Worm (Caenorhabditis elegans) whole organism, early embryonic: Measurements from ENCODE around the gene T14B4.19.

Experiments used
- B0310.2 ChIP-seq: sonication (generic microtip); optimal IDR thresholded peaks from 2 replicates; lab custom pipeline; 2016; ENCODE audit warnings: mild to moderate bottlenecking, missing genetic modification characterization, missing compliant biosample characterization
- F13C5.2 ChIP-seq: sonication (generic microtip); optimal IDR thresholded peaks from 2 replicates; lab custom pipeline; 2017; ENCODE audit warnings: mild to moderate bottlenecking, missing genetic modification characterization, inconsistent platforms, missing compliant biosample characterization
- aly-1 ChIP-seq: sonication (generic microtip); optimal IDR thresholded peaks from 2 replicates; lab custom pipeline; 2016; ENCODE audit warnings: missing genetic modification characterization, missing compliant biosample characterization
- ama-1 ChIP-seq: fragments of 150-350 bp; optimal IDR thresholded peaks from 2 replicates; lab custom pipeline; 2014
- ceh-13 ChIP-seq: fragments of 200-800 bp; sonication (Bioruptor generic); optimal IDR thresholded peaks from 2 replicates; lab custom pipeline; 2018; ENCODE audit warnings: mild to moderate bottlenecking, missing genetic modification characterization, missing compliant biosample characterization
- ceh-36 ChIP-seq: sonication (generic microtip); optimal IDR thresholded peaks from 2 replicates; lab custom pipeline; 2016; ENCODE audit warnings: missing genetic modification characterization, inconsistent platforms, missing compliant biosample characterization
- ets-7 ChIP-seq: sonication (generic microtip); optimal IDR thresholded peaks from 2 replicates; lab custom pipeline; 2016; ENCODE audit warnings: missing genotype, missing genetic modification characterization, missing compliant biosample characterization
- flt-1 ChIP-seq: fragments of 200-800 bp; sonication (Bioruptor generic); IDR thresholded peaks from 2 replicates; pipeline ENCODE4 v1.3.6; 2022; ENCODE audit warnings: missing genetic modification characterization, missing compliant biosample characterization
- hmbx-1 ChIP-seq: sonication (generic microtip); optimal IDR thresholded peaks from 2 replicates; lab custom pipeline; 2016; ENCODE audit warnings: mild to moderate bottlenecking, missing genetic modification characterization, missing compliant biosample characterization
- hmg-4 ChIP-seq: fragments of 200-800 bp; sonication (Bioruptor generic); optimal IDR thresholded peaks from 2 replicates; lab custom pipeline; 2018; ENCODE audit warnings: mild to moderate bottlenecking, missing genetic modification characterization, missing compliant biosample characterization
- hnd-1 ChIP-seq: sonication (generic microtip); optimal IDR thresholded peaks from 2 replicates; lab custom pipeline; 2016; ENCODE audit warnings: missing genetic modification characterization, missing compliant biosample characterization
- pes-1 ChIP-seq: fragments of 200-800 bp; sonication (Bioruptor generic); IDR thresholded peaks from 2 replicates; pipeline ENCODE4 v1.3.6; 2022; ENCODE audit warnings: missing genetic modification reagents, missing genetic modification characterization, missing compliant biosample characterization
- scrt-1 ChIP-seq: fragments of 200-800 bp; sonication (Bioruptor generic); IDR thresholded peaks from 2 replicates; pipeline ENCODE4 v1.3.6; 2022; ENCODE audit warnings: missing genetic modification characterization, missing compliant biosample characterization
- sea-1 ChIP-seq: fragments of 200-800 bp; sonication (Bioruptor generic); conservative IDR thresholded peaks from 2 replicates; pipeline ENCODE4 v1.3.6; 2022; ENCODE audit warnings: missing genetic modification characterization, missing compliant biosample characterization
- tbx-11 ChIP-seq: fragments of 200-800 bp; sonication (Bioruptor generic); IDR thresholded peaks from 2 replicates; pipeline ENCODE4 v1.3.6; 2022; ENCODE audit warnings: missing genetic modification characterization, missing compliant biosample characterization
- tbx-37 ChIP-seq: fragments of 200-800 bp; sonication (Bioruptor generic); conservative IDR thresholded peaks from 2 replicates; pipeline ENCODE4 v1.3.6; 2022; ENCODE audit warnings: missing genetic modification reagents, missing genetic modification characterization, missing compliant biosample characterization
- tra-4 ChIP-seq: sonication (generic microtip); optimal IDR thresholded peaks from 2 replicates; lab custom pipeline; 2017; ENCODE audit warnings: missing genetic modification characterization, missing compliant biosample characterization

T14B4.19 gene

DNA sequence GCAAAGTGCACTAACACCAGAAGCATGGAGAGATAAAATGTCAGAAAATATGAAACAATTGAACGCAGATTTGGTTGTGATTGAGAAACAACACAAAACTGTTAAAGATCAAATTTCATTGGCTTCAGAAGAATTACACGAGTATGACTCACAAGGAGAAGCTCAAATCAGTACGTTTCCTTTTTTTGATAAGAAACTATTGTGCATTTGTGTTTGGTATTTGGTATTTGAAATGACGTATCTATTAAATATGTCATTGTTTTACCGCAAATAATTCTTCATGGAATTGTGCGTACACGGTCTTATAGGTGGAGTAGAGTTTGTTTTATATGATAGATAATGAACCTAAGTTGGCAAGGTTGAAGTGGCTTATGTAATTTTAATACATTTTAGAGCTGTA is 31.3 kb downstream of the T14B4.19 start:
- TF ChIP-seq ceh-36 (no peak), scrt-1 (GFP tag; lab: Robert Waterston, UW) (no peak)

ce11 chrII:6679724-6680123 is 33.0 kb downstream of the T14B4.19 start, which contains the start of gene ift-74:
Gene ift-74 (plus strand): TSS chrII:6680024.
- no peak for TF ChIP-seq hmbx-1
- TF ChIP-seq B0310.2 (tag; lab: Kevin White, UChicago), result no peak
- TF ChIP-seq ets-7 (tag; lab: Kevin White, UChicago), result no peak
- no peak for TF ChIP-seq tbx-37 (GFP tag; lab: Robert Waterston, UW)
- TF ChIP-seq flt-1 (GFP tag; lab: Robert Waterston, UW), result no peak
- TF ChIP-seq hmg-4 (GFP tag; lab: Kevin White, UChicago), result no peak
- TF ChIP-seq tra-4 (tag; lab: Kevin White, UChicago), result no peak
- TF ChIP-seq F13C5.2, result no peak
- TF ChIP-seq ceh-13, result no peak
- TF ChIP-seq aly-1 (tag; lab: Kevin White, UChicago), result no peak

DNA sequence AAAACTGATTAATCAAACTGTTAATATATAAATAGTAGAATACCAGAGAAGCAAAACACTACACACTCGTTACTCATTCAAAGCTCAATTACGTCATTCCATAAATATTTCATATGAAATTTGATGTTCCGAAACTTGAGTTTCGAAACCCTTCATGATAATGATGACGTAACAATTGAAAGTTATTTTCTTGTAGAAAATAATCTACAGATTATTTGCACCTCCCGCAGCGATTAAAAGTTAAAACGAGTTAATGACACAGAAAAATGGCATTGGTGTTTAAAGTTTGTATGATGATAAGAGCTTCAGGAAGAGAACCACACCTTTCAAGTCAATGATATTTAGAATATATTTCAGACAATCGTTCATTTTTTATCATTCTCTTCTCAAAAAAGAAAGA is 38.8 kb downstream of the T14B4.19 start, which contains the start of gene H43E16.1:
Gene H43E16.1 (plus strand): TSS at position 375 of the 400 bp plus-strand sequence.
- TF ChIP-seq ets-7 (tag; lab: Kevin White, UChicago) (no peak), tbx-11 (GFP tag; lab: Robert Waterston, UW) (no peak), tra-4 (tag; lab: Kevin White, UChicago) (no peak), F13C5.2 (no peak)

- TF ChIP-seq pes-1 (GFP tag; lab: Robert Waterston, UW), result no peak
- no peak for TF ChIP-seq ama-1
- no peak for TF ChIP-seq tbx-37 (GFP tag; lab: Robert Waterston, UW)
- TF ChIP-seq scrt-1 (GFP tag; lab: Robert Waterston, UW), result no peak
- TF ChIP-seq tbx-11 (GFP tag; lab: Robert Waterston, UW), result no peak
- no peak for TF ChIP-seq tra-4 (tag; lab: Kevin White, UChicago)
- TF ChIP-seq hmg-4 (GFP tag; lab: Kevin White, UChicago), result no peak
- TF ChIP-seq F13C5.2, result no peak
- TF ChIP-seq ets-7 (tag; lab: Kevin White, UChicago), result no peak
- TF ChIP-seq ceh-36, result no peak
- TF ChIP-seq hmbx-1, result no peak
- no peak for TF ChIP-seq ceh-13
- no peak for TF ChIP-seq hnd-1 (tag; lab: Kevin White, UChicago)
- no peak for TF ChIP-seq aly-1 (tag; lab: Kevin White, UChicago)
- TF ChIP-seq sea-1 (GFP tag; lab: Robert Waterston, UW), result no peak
- no peak for TF ChIP-seq B0310.2 (tag; lab: Kevin White, UChicago)
Observed at ce11 chrII:6668496-6668895, 44.2 kb downstream of the T14B4.19 start.

DNA sequence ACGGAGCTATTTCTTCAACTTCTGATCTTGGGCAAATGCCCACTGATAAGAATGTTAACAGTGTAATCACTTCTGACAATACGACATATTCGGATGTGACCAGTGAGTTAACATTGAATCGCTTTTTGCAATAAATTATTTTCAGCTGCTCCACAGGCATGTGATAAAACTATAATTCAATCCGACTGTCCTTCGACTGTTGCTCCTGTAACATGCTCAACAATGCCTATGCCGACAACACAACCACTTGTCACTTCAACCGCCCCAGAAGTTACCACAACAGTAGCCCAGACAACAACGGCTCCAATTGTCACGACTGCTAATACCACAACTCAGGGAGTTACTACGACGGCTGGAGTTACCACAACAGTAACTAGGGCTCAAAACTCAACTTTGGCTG is 45.2 kb downstream of the T14B4.19 start:
- TF ChIP-seq sea-1 (GFP tag; lab: Robert Waterston, UW) (no peak), ceh-13 (no peak), ama-1 (no peak), tbx-11 (GFP tag; lab: Robert Waterston, UW) (no peak), aly-1 (tag; lab: Kevin White, UChicago) (no peak)

- no peak for TF ChIP-seq B0310.2 (tag; lab: Kevin White, UChicago)
- no peak for TF ChIP-seq ama-1
- TF ChIP-seq ets-7 (tag; lab: Kevin White, UChicago), result no peak
- TF ChIP-seq hmg-4 (GFP tag; lab: Kevin White, UChicago), result no peak
- no peak for TF ChIP-seq ceh-13
- TF ChIP-seq flt-1 (GFP tag; lab: Robert Waterston, UW), result no peak
- no peak for TF ChIP-seq scrt-1 (GFP tag; lab: Robert Waterston, UW)
- no peak for TF ChIP-seq hnd-1 (tag; lab: Kevin White, UChicago)
- no peak for TF ChIP-seq tbx-37 (GFP tag; lab: Robert Waterston, UW)
- TF ChIP-seq ceh-36, result no peak
- TF ChIP-seq hmbx-1, result no peak
- TF ChIP-seq pes-1 (GFP tag; lab: Robert Waterston, UW), result no peak
- TF ChIP-seq tra-4 (tag; lab: Kevin White, UChicago), result no peak
- TF ChIP-seq aly-1 (tag; lab: Kevin White, UChicago), result no peak
- no peak for TF ChIP-seq F13C5.2
- no peak for TF ChIP-seq sea-1 (GFP tag; lab: Robert Waterston, UW)
Observed at ce11 chrII:6666598-6666997, 46.1 kb downstream of the T14B4.19 start, which contains the start of gene T19D12.1. Gene T19D12.1 (plus strand): TSS chrII:6666898.

ce11 chrII:6665908-6666307 is 46.8 kb downstream of the T14B4.19 start:
- TF ChIP-seq ceh-36 (no peak), tra-4 (tag; lab: Kevin White, UChicago) (no peak), B0310.2 (tag; lab: Kevin White, UChicago) (no peak), hmbx-1 (no peak), hnd-1 (tag; lab: Kevin White, UChicago) (no peak)

ce11 chrII:6663799-6664198 is 48.9 kb downstream of the T14B4.19 start:
- TF ChIP-seq scrt-1 (GFP tag; lab: Robert Waterston, UW), result no peak
- no peak for TF ChIP-seq hmbx-1
- no peak for TF ChIP-seq ceh-36
- TF ChIP-seq F13C5.2, result no peak
- TF ChIP-seq hnd-1 (tag; lab: Kevin White, UChicago), result no peak
- no peak for TF ChIP-seq tbx-37 (GFP tag; lab: Robert Waterston, UW)
- no peak for TF ChIP-seq B0310.2 (tag; lab: Kevin White, UChicago)
- TF ChIP-seq pes-1 (GFP tag; lab: Robert Waterston, UW), result no peak
- no peak for TF ChIP-seq ets-7 (tag; lab: Kevin White, UChicago)
- no peak for TF ChIP-seq hmg-4 (GFP tag; lab: Kevin White, UChicago)
- TF ChIP-seq ceh-13, result no peak
- TF ChIP-seq aly-1 (tag; lab: Kevin White, UChicago), result no peak
- no peak for TF ChIP-seq sea-1 (GFP tag; lab: Robert Waterston, UW)
- TF ChIP-seq tra-4 (tag; lab: Kevin White, UChicago), result no peak
- TF ChIP-seq ama-1, result no peak
- no peak for TF ChIP-seq tbx-11 (GFP tag; lab: Robert Waterston, UW)
- TF ChIP-seq flt-1 (GFP tag; lab: Robert Waterston, UW), result no peak
